Fruit fly (Drosophila melanogaster): ENCODE data around the gene ome.

ome gene

dm6 chr3L:14672387-14673110 lies at the start of gene ome, which contains the start of gene CG43121:
Gene ome, plus strand, starts transcription at chr3L:14672839.
Gene CG43121, minus strand, starts transcription at chr3L:14672437.
- TF ChIP-seq CG17801 (GFP tag; optimal IDR thresholded peaks at IDR 0.05; ENCODE audit: partially characterized antibody) = no peak

dm6 chr3L:14624425-14625309 lies 48.0 kb upstream of the ome start:
- no peak for TF ChIP-seq CG17801 (GFP tag; optimal IDR thresholded peaks at IDR 0.05; ENCODE audit: partially characterized antibody)

- no peak for TF ChIP-seq CG17801 (GFP tag; optimal IDR thresholded peaks at IDR 0.05; ENCODE audit: partially characterized antibody)
Measured at dm6 chr3L:14625568-14625996, 47.1 kb upstream of the ome start.

- TF ChIP-seq CG17801 (GFP tag; optimal IDR thresholded peaks at IDR 0.05; ENCODE audit: partially characterized antibody) = peak; percentile 38
Measured at dm6 chr3L:14631964-14632758, 40.5 kb upstream of the ome start, which contains the start of the genes RecQ5 and dlp. Gene RecQ5, minus strand, starts transcription at chr3L:14632077. Gene dlp, plus strand, starts transcription at chr3L:14632601.

- no peak for TF ChIP-seq CG17801 (GFP tag; optimal IDR thresholded peaks at IDR 0.05; ENCODE audit: partially characterized antibody)
Measured at dm6 chr3L:14632908-14633307, 39.7 kb upstream of the ome start.

dm6 chr3L:14634019-14634772 lies 38.4 kb upstream of the ome start:
- no peak for TF ChIP-seq CG17801 (GFP tag; optimal IDR thresholded peaks at IDR 0.05; ENCODE audit: partially characterized antibody)

- TF ChIP-seq CG17801 (GFP tag; optimal IDR thresholded peaks at IDR 0.05; ENCODE audit: partially characterized antibody) = no peak
Measured at dm6 chr3L:14634773-14635563, 37.7 kb upstream of the ome start.

dm6 chr3L:14635564-14635937 lies 37.1 kb upstream of the ome start:
- no peak for TF ChIP-seq CG17801 (GFP tag; optimal IDR thresholded peaks at IDR 0.05; ENCODE audit: partially characterized antibody)

- TF ChIP-seq CG17801 (GFP tag; optimal IDR thresholded peaks at IDR 0.05; ENCODE audit: partially characterized antibody) = no peak
Measured at dm6 chr3L:14636740-14637189, 35.9 kb upstream of the ome start.

dm6 chr3L:14637705-14638529 lies 34.7 kb upstream of the ome start:
- TF ChIP-seq CG17801 (GFP tag; optimal IDR thresholded peaks at IDR 0.05; ENCODE audit: partially characterized antibody) = no peak

- no peak for TF ChIP-seq CG17801 (GFP tag; optimal IDR thresholded peaks at IDR 0.05; ENCODE audit: partially characterized antibody)
Measured at dm6 chr3L:14639778-14640177, 32.9 kb upstream of the ome start.

dm6 chr3L:14640814-14641317 lies 31.8 kb upstream of the ome start:
- no peak for TF ChIP-seq CG17801 (GFP tag; optimal IDR thresholded peaks at IDR 0.05; ENCODE audit: partially characterized antibody)

Data from ovary, adult (tissue).